Worm (Caenorhabditis elegans) whole organism, mixed stage, embryonic: ENCODE data around the gene sma-2.

Source experiments
- M03D4.4 ChIP-seq: sonication (generic microtip); optimal IDR thresholded peaks from 2 replicates; lab custom pipeline; 2017; ENCODE audit warnings: mild to moderate bottlenecking, missing genetic modification characterization, missing compliant biosample characterization
- bed-3 ChIP-seq: fragments of 200-800 bp; sonication (Bioruptor generic); optimal IDR thresholded peaks from 3 replicates; lab custom pipeline; 2018; ENCODE audit warnings: mild to moderate bottlenecking, missing genetic modification characterization, moderate library complexity, missing compliant biosample characterization
- blmp-1 ChIP-seq: fragments of 150-350 bp; optimal IDR thresholded peaks from 2 replicates; lab custom pipeline; 2014; ENCODE audit warnings: missing biosample characterization, missing genetic modification characterization
- ceh-39 ChIP-seq: fragments of 150-350 bp; optimal IDR thresholded peaks from 2 replicates; lab custom pipeline; 2014; ENCODE audit warnings: missing biosample characterization, missing genetic modification characterization
- ceh-43 ChIP-seq: fragments of 200-800 bp; sonication (Bioruptor generic); optimal IDR thresholded peaks from 2 replicates; lab custom pipeline; 2018; ENCODE audit warnings: mild to moderate bottlenecking, missing genetic modification characterization, moderate library complexity, missing compliant biosample characterization
- ceh-83 ChIP-seq: fragments of 200-800 bp; sonication (Bioruptor generic); optimal IDR thresholded peaks from 2 replicates; lab custom pipeline; 2018; ENCODE audit warnings: mild to moderate bottlenecking, missing genetic modification characterization, missing compliant biosample characterization
- ces-1 ChIP-seq: fragments of 150-350 bp; optimal IDR thresholded peaks from 2 replicates; lab custom pipeline; 2014; ENCODE audit warnings: missing biosample characterization, missing genetic modification reagents, missing genetic modification characterization
- cnd-1 ChIP-seq: fragments of 200-800 bp; sonication (Bioruptor generic); optimal IDR thresholded peaks from 2 replicates; lab custom pipeline; 2018; ENCODE audit warnings: mild to moderate bottlenecking, missing genetic modification characterization, missing compliant biosample characterization
- drap-1 ChIP-seq: fragments of 200-800 bp; sonication (Bioruptor generic); optimal IDR thresholded peaks from 3 replicates; lab custom pipeline; 2018; ENCODE audit warnings: mild to moderate bottlenecking, missing genetic modification characterization, missing compliant biosample characterization
- elt-1 ChIP-seq: sonication (generic microtip); optimal IDR thresholded peaks from 2 replicates; lab custom pipeline; 2017; ENCODE audit warnings: missing genetic modification characterization, mild to moderate bottlenecking, missing compliant biosample characterization, antibody characterized with exemption, moderate library complexity, borderline replicate concordance; ENCODE audit not compliant: insufficient read depth
- elt-3 ChIP-seq: fragments of 150-350 bp; optimal IDR thresholded peaks from 2 replicates; lab custom pipeline; 2014; ENCODE audit warnings: missing biosample characterization, missing genetic modification characterization
- flh-1 ChIP-seq: fragments of 200-800 bp; sonication (Bioruptor generic); optimal IDR thresholded peaks from 2 replicates; lab custom pipeline; 2018; ENCODE audit warnings: mild to moderate bottlenecking, missing genetic modification characterization, moderate library complexity, missing compliant biosample characterization
- ham-2 ChIP-seq: fragments of 200-800 bp; sonication (Bioruptor generic); optimal IDR thresholded peaks from 2 replicates; lab custom pipeline; 2018; ENCODE audit warnings: mild to moderate bottlenecking, missing genetic modification characterization, missing compliant biosample characterization
- hlh-1 ChIP-seq: fragments of 150-350 bp; optimal IDR thresholded peaks from 2 replicates; lab custom pipeline; 2014; ENCODE audit warnings: missing biosample characterization, missing genetic modification reagents, missing genetic modification characterization
- lin-13 ChIP-seq: fragments of 150-350 bp; optimal IDR thresholded peaks from 2 replicates; lab custom pipeline; 2014; ENCODE audit warnings: missing biosample characterization, missing genetic modification characterization
- lin-32 ChIP-seq: fragments of 200-800 bp; sonication (Bioruptor generic); optimal IDR thresholded peaks from 2 replicates; lab custom pipeline; 2018; ENCODE audit warnings: mild to moderate bottlenecking, missing genetic modification characterization, missing compliant biosample characterization
- lsy-2 ChIP-seq: fragments of 150-350 bp; optimal IDR thresholded peaks from 2 replicates; lab custom pipeline; 2014; ENCODE audit warnings: missing biosample characterization, missing genetic modification characterization
- mab-5 ChIP-seq: fragments of 150-350 bp; optimal IDR thresholded peaks from 2 replicates; lab custom pipeline; 2014; ENCODE audit warnings: missing biosample characterization, missing genetic modification characterization
- mep-1 ChIP-seq: fragments of 150-350 bp; optimal IDR thresholded peaks from 2 replicates; lab custom pipeline; 2017; ENCODE audit warnings: missing biosample characterization, missing genetic modification reagents, missing genetic modification characterization, inconsistent platforms
- mls-2 ChIP-seq: sonication (generic microtip); optimal IDR thresholded peaks from 2 replicates; lab custom pipeline; 2016; ENCODE audit warnings: mild to moderate bottlenecking, missing genetic modification characterization, moderate library complexity, missing compliant biosample characterization
- nhr-12 ChIP-seq: fragments of 150-350 bp; optimal IDR thresholded peaks from 2 replicates; lab custom pipeline; 2014; ENCODE audit warnings: missing biosample characterization, missing genetic modification characterization
- nhr-2 ChIP-seq: fragments of 150-350 bp; optimal IDR thresholded peaks from 2 replicates; lab custom pipeline; 2014; ENCODE audit warnings: missing biosample characterization, missing genetic modification characterization
- nhr-237 ChIP-seq: fragments of 150-350 bp; optimal IDR thresholded peaks from 2 replicates; lab custom pipeline; 2014; ENCODE audit warnings: missing biosample characterization, missing genetic modification characterization
- nhr-28 ChIP-seq: fragments of 150-350 bp; optimal IDR thresholded peaks from 2 replicates; lab custom pipeline; 2014; ENCODE audit warnings: missing biosample characterization, missing genetic modification characterization
- nhr-76 ChIP-seq: sonication (generic microtip); optimal IDR thresholded peaks from 2 replicates; lab custom pipeline; 2017; ENCODE audit warnings: missing biosample characterization, missing genetic modification characterization
- pha-4 ChIP-seq: fragments of 150-350 bp; optimal IDR thresholded peaks from 2 replicates; lab custom pipeline; 2018; ENCODE audit warnings: missing biosample characterization, missing genetic modification reagents, missing genetic modification characterization
- sem-2 ChIP-seq: fragments of 200-800 bp; sonication (Bioruptor generic); optimal IDR thresholded peaks from 2 replicates; lab custom pipeline; 2018; ENCODE audit warnings: mild to moderate bottlenecking, missing genetic modification characterization, missing compliant biosample characterization
- snpc-4 ChIP-seq: fragments of 150-350 bp; optimal IDR thresholded peaks from 2 replicates; lab custom pipeline; 2014; ENCODE audit warnings: missing biosample characterization, missing genetic modification characterization
- sptf-1 ChIP-seq: sonication (generic microtip); optimal IDR thresholded peaks from 2 replicates; lab custom pipeline; 2017; ENCODE audit warnings: mild to moderate bottlenecking, missing genetic modification characterization, moderate library complexity, missing compliant biosample characterization
- tbx-8 ChIP-seq: fragments of 200-800 bp; sonication (Bioruptor generic); optimal IDR thresholded peaks from 2 replicates; lab custom pipeline; 2018; ENCODE audit warnings: mild to moderate bottlenecking, missing genetic modification characterization, moderate library complexity, missing compliant biosample characterization
- unc-120 ChIP-seq: sonication (generic microtip); optimal IDR thresholded peaks from 2 replicates; lab custom pipeline; 2017; ENCODE audit warnings: missing genetic modification characterization, missing compliant biosample characterization; ENCODE audit not compliant: poor library complexity, severe bottlenecking
- unc-39 ChIP-seq: fragments of 150-350 bp; optimal IDR thresholded peaks from 2 replicates; lab custom pipeline; 2014; ENCODE audit warnings: missing biosample characterization, missing genetic modification characterization
- unc-62 ChIP-seq: fragments of 150-350 bp; optimal IDR thresholded peaks from 2 replicates; lab custom pipeline; 2014; ENCODE audit warnings: missing biosample characterization, missing genetic modification reagents, missing genetic modification characterization
- zip-8 ChIP-seq: fragments of 150-350 bp; optimal IDR thresholded peaks from 2 replicates; lab custom pipeline; 2014; ENCODE audit warnings: missing biosample characterization, missing genetic modification characterization
- ztf-11 ChIP-seq: fragments of 150-350 bp; optimal IDR thresholded peaks from 2 replicates; lab custom pipeline; 2014; ENCODE audit warnings: missing biosample characterization, missing genetic modification characterization

The sma-2 gene

ce11 chrIII:8794793-8795192, 45.3 kb downstream of the sma-2 start:
- TF ChIP-seq mls-2 (tag; lab: Kevin White, UChicago) (no peak), elt-3 (tag; lab: Kevin White, UChicago) (peak; percentile 2), hlh-1 (tag; lab: Kevin White, UChicago) (no peak), flh-1 (peak; percentile 19), nhr-237 (peak; percentile 27), unc-62 (GFP tag; lab: Kevin White, UChicago) (no peak), ham-2 (GFP tag; lab: Kevin White, UChicago) (peak; percentile 48), lin-13 (tag; lab: Kevin White, UChicago) (peak; percentile 11), lsy-2 (tag; lab: Kevin White, UChicago) (peak; percentile 73), ces-1 (GFP tag; lab: Kevin White, UChicago) (no peak), ceh-43 (GFP tag; lab: Kevin White, UChicago) (no peak), unc-39 (no peak), nhr-76 (tag; lab: Kevin White, UChicago) (no peak), drap-1 (GFP tag; lab: Kevin White, UChicago) (peak; percentile 51), pha-4 (tag; lab: Kevin White, UChicago) (peak; percentile 90), sem-2 (GFP tag; lab: Kevin White, UChicago) (no peak), sptf-1 (tag; lab: Kevin White, UChicago) (peak; percentile 7), ceh-83 (GFP tag; lab: Kevin White, UChicago) (no peak), blmp-1 (tag; lab: Kevin White, UChicago) (peak; percentile 28)

ce11 chrIII:8795595-8796141, 46.2 kb downstream of the sma-2 start:
- TF ChIP-seq mab-5 (tag; lab: Kevin White, UChicago) (no peak), ceh-43 (GFP tag; lab: Kevin White, UChicago) (no peak), nhr-2 (peak; percentile 100), pha-4 (tag; lab: Kevin White, UChicago) (peak; percentile 90), sptf-1 (tag; lab: Kevin White, UChicago) (peak; percentile 69), mep-1 (tag; lab: Kevin White, UChicago) (peak; percentile 74), snpc-4 (no peak), bed-3 (GFP tag; lab: Kevin White, UChicago) (no peak), hlh-1 (tag; lab: Kevin White, UChicago) (peak; percentile 66), mls-2 (tag; lab: Kevin White, UChicago) (peak; percentile 67), flh-1 (no peak), nhr-76 (tag; lab: Kevin White, UChicago) (peak; percentile 4), nhr-12 (no peak), ces-1 (GFP tag; lab: Kevin White, UChicago) (peak; percentile 86), elt-1 (tag; lab: Kevin White, UChicago) (no peak), zip-8 (no peak), lin-13 (tag; lab: Kevin White, UChicago) (peak; percentile 84), drap-1 (GFP tag; lab: Kevin White, UChicago) (peak; percentile 65), ceh-39 (peak; percentile 88), nhr-237 (peak; percentile 65), unc-39 (no peak), ceh-83 (GFP tag; lab: Kevin White, UChicago) (peak; percentile 57), elt-3 (tag; lab: Kevin White, UChicago) (no peak), nhr-28 (peak; percentile 15), M03D4.4 (tag; lab: Kevin White, UChicago) (peak; percentile 41), unc-120 (tag; lab: Kevin White, UChicago) (peak; percentile 95), lsy-2 (tag; lab: Kevin White, UChicago) (peak; percentile 79), lin-32 (GFP tag; lab: Kevin White, UChicago) (no peak), cnd-1 (tag; lab: Kevin White, UChicago) (peak; percentile 82), ham-2 (GFP tag; lab: Kevin White, UChicago) (peak; percentile 88), unc-62 (GFP tag; lab: Kevin White, UChicago) (peak; percentile 95), tbx-8 (GFP tag; lab: Kevin White, UChicago) (no peak), ztf-11 (tag; lab: Kevin White, UChicago) (peak; percentile 77), sem-2 (GFP tag; lab: Kevin White, UChicago) (no peak), blmp-1 (tag; lab: Kevin White, UChicago) (no peak)
